Worm (Caenorhabditis elegans) whole organism, early embryonic: Measurements from ENCODE around the gene Y51A2A.5.

Source experiments
- B0310.2 ChIP-seq: sonication (generic microtip); optimal IDR thresholded peaks from 2 replicates; lab custom pipeline; 2016; ENCODE audit warnings: mild to moderate bottlenecking, missing genetic modification characterization, missing compliant biosample characterization
- F13C5.2 ChIP-seq: sonication (generic microtip); optimal IDR thresholded peaks from 2 replicates; lab custom pipeline; 2017; ENCODE audit warnings: mild to moderate bottlenecking, missing genetic modification characterization, inconsistent platforms, missing compliant biosample characterization
- hmbx-1 ChIP-seq: sonication (generic microtip); optimal IDR thresholded peaks from 2 replicates; lab custom pipeline; 2016; ENCODE audit warnings: mild to moderate bottlenecking, missing genetic modification characterization, missing compliant biosample characterization
- hmg-4 ChIP-seq: fragments of 200-800 bp; sonication (Bioruptor generic); optimal IDR thresholded peaks from 2 replicates; lab custom pipeline; 2018; ENCODE audit warnings: mild to moderate bottlenecking, missing genetic modification characterization, missing compliant biosample characterization
- hnd-1 ChIP-seq: sonication (generic microtip); optimal IDR thresholded peaks from 2 replicates; lab custom pipeline; 2016; ENCODE audit warnings: missing genetic modification characterization, missing compliant biosample characterization
- pes-1 ChIP-seq: fragments of 200-800 bp; sonication (Bioruptor generic); IDR thresholded peaks from 2 replicates; pipeline ENCODE4 v1.3.6; 2022; ENCODE audit warnings: missing genetic modification reagents, missing genetic modification characterization, missing compliant biosample characterization
- tra-4 ChIP-seq: sonication (generic microtip); optimal IDR thresholded peaks from 2 replicates; lab custom pipeline; 2017; ENCODE audit warnings: missing genetic modification characterization, missing compliant biosample characterization

Gene Y51A2A.5

ce11 chrV:18350046-18350445, 51.4 kb downstream of the Y51A2A.5 start, which contains the start of gene C08E8.3:
Gene C08E8.3 (plus strand): TSS chrV:18350129.
- TF ChIP-seq hmg-4, result no peak
- no peak for TF ChIP-seq hnd-1 (tag; lab: Kevin White, UChicago)
- TF ChIP-seq hmbx-1 (tag; lab: Kevin White, UChicago), result no peak
- no peak for TF ChIP-seq tra-4 (tag; lab: Kevin White, UChicago)
- TF ChIP-seq F13C5.2 (tag; lab: Kevin White, UChicago), result no peak
- TF ChIP-seq pes-1 (GFP tag; lab: Robert Waterston, UW), result no peak
- TF ChIP-seq B0310.2 (tag; lab: Kevin White, UChicago), result no peak
